Fruit fly (Drosophila melanogaster): ENCODE measurements around the gene CG13937.

Gene CG13937

DNA sequence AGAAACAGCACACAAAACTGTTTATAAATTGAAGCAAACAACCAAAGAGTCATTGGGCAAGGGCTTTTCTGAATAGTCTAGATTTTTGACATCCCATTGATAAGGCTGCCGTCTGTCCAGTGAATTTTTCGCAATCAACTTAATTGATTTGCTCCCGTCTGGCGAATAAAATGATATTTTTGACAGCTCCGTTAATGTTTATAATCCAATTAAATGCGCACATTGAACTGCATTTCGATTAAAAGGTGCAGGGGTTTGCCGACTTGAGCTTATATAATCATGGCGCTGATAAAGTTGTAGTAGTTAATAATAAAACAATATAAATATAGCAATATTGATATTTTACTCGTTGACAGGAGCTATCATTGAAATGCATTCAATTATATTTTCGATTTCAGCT is 26.2 kb upstream of the CG13937 start:
- TF ChIP-seq CG6175 (GFP tag; IDR thresholded peaks at IDR 0.05) = no peak
- no peak for TF ChIP-seq disco-r (GFP tag; optimal IDR thresholded peaks at IDR 0.05)
- TF ChIP-seq abd-A (tag; optimal IDR thresholded peaks at IDR 0.05) = no peak
- no peak for TF ChIP-seq Neu2 (GFP tag; optimal IDR thresholded peaks at IDR 0.05; ENCODE audit: borderline replicate concordance)
- TF ChIP-seq gsb-n (tag; optimal IDR thresholded peaks at IDR 0.05) = no peak
- no peak for TF ChIP-seq slbo (GFP tag; IDR thresholded peaks at IDR 0.05)
- TF ChIP-seq grn (GFP tag; optimal IDR thresholded peaks at IDR 0.05) = no peak
- TF ChIP-seq hkb (optimal IDR thresholded peaks at IDR 0.05) = no peak
- no peak for TF ChIP-seq hkb (GFP tag; IDR thresholded peaks at IDR 0.05)
- TF ChIP-seq kni (GFP tag; optimal IDR thresholded peaks at IDR 0.05) = no peak
- TF ChIP-seq Fer3 (tag; optimal IDR thresholded peaks at IDR 0.05) = no peak
- TF ChIP-seq CG42726 (GFP tag; IDR thresholded peaks at IDR 0.05; ENCODE audit: partially characterized antibody) = no peak

DNA sequence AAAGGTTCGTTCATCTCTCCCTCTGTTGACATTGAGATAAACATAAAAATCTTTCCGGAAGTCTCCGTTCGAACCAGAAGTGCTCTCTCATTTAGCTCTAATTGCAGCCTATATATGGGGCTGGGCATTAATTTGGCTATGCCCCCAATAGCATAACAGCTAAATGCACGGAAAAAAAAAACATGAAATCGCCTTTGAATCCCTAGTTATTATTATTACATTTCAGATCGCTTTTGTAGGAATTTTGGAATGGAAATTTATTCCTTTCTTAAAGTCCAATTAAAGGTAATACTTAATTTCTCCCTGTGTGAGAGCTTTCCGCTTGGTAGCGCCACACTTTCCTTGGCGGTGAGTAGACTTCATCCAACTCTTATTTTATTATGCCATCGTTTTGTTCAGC is 23.4 kb upstream of the CG13937 start:
- TF ChIP-seq Blimp-1 (GFP tag; optimal IDR thresholded peaks at IDR 0.05) (peak; percentile 23), CG10462 (GFP tag; optimal IDR thresholded peaks at IDR 0.05) (no peak), Drgx (GFP tag; IDR thresholded peaks at IDR 0.05) (0 out of 2 replicates have a peak, but pooled peaks have one; percentile 19), sens (GFP tag) (peak; percentile 66), Chrac-16 (GFP tag; optimal IDR thresholded peaks at IDR 0.05) (no peak), dysf (GFP tag; IDR thresholded peaks at IDR 0.05) (0 out of 3 replicates have a peak, but pooled peaks have one; percentile 10)

DNA sequence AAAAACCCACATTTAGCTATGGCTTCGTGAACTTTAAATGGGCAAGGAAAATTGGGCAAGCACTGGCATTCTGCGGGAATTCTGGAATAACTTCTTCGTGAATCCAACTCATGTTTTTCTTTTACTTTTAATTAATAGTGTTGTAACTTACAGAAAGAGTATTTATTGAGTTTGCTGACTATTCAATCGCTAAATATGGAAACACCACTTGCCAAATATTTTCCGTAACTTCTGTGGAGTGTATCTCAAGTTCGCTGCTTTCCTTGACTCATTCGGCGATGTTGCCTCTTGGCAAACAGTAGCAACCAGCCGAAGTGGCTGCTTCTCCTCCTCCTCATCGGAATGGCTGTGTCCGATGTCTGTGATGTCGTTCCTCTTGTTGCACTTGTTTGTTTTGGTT is 22.4 kb upstream of the CG13937 start:
- TF ChIP-seq Drgx (GFP tag; IDR thresholded peaks at IDR 0.05) (peak; percentile 17; the same call in 1 of the 2 replicates), CG15479 (GFP tag; optimal IDR thresholded peaks at IDR 0.05) (no peak)

DNA sequence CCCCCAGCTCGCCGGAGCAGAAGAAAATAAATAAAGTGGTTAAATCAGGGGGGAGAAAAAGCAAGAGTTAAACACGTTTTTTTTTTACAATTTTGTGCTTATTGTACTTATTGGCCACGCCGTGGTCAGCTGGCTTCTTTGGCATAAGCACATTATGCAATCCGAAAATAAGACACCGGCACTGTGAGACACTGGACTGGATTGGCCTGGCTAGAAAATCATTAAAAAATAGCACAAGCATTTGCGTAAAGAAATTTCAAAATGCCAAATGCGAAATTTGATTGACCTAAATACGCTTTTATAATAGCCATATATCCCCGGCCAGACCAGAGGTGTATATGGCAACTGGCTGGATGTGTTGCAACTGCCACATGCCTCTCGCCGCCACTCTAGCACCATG is 21.6 kb upstream of the CG13937 start:
- TF ChIP-seq HLH54F (GFP tag; optimal IDR thresholded peaks at IDR 0.05) (no peak), CG8765 (GFP tag; IDR thresholded peaks at IDR 0.05) (no peak), nau (GFP tag; optimal IDR thresholded peaks at IDR 0.05) (no peak), CG8359 (GFP tag; optimal IDR thresholded peaks at IDR 0.05; ENCODE audit: borderline replicate concordance) (no peak), CG1647 (GFP tag; optimal IDR thresholded peaks at IDR 0.05) (no peak), Ets65A (GFP tag) (no peak), salm (tag; optimal IDR thresholded peaks at IDR 0.05) (no peak)

DNA sequence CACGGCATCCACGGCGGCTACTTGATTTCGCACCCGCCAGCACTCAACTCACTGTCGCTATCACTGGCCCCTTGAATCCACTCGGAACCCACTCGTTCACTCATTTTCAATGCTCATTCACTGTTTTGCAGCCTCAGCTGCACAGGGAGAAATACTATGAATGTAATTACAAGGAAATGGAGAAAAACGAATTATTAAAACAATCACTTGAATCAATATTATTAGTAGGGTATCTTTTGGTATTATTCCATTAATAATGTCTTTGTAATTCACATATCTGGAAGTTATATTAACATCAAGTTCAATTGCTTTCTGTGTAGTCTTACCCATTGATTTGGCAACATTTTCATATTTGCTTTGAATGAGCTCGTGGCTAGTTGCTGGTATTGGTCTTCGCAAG is 17.8 kb upstream of the CG13937 start:
- TF ChIP-seq Drgx (GFP tag; IDR thresholded peaks at IDR 0.05) = peak; percentile 93
- TF ChIP-seq z (GFP tag; IDR thresholded peaks at IDR 0.05) = no peak

DNA sequence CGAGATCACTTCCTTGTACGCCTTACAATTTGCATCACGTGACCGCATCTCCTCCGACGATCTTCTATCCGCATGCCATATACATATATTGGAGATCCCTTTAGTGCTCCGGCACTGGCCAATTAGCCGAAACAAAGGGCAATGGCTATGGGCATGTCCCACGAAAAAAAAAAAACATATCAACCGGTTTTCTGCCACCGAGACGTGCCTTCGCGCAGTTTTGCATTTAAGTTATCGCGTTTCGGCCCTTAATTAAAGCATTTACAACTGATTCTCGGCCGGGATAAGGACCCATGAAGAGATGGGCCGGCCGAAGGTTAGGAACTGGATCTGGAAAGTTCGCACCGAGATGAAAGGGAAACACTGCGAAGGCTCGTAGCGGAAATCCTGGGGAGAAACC is 16.8 kb upstream of the CG13937 start:
- TF ChIP-seq H15 (GFP tag; IDR thresholded peaks at IDR 0.05) (no peak), cato (GFP tag; optimal IDR thresholded peaks at IDR 0.05; ENCODE audit: borderline replicate concordance) (no peak), org-1 (GFP tag; optimal IDR thresholded peaks at IDR 0.05) (no peak), CG10979 (tag; optimal IDR thresholded peaks at IDR 0.05) (no peak), CG1832 (GFP tag; optimal IDR thresholded peaks at IDR 0.05) (no peak), CG6654 (GFP tag; optimal IDR thresholded peaks at IDR 0.05) (no peak)

Data from whole organism, embryonic.